Fruit fly (Drosophila melanogaster) whole organism, embryonic: ENCODE measurements around the gene Nmt.
A peak's percentile ranks its signal among the peaks of the same experiment; 100 is the strongest.

Experiments
- Awh ChIP-seq: fragments of 200-800 bp; sonication (Bioruptor generic); IDR thresholded peaks from 2 replicates; pipeline ENCODE4, ENCODE4 v1.3.6; 2022; ENCODE audit warnings: missing biosample characterization, missing genetic modification characterization
- Blimp-1 ChIP-seq: fragments of 200-800 bp; sonication (Bioruptor generic); optimal IDR thresholded peaks from 3 replicates; lab custom pipeline; 2018; ENCODE audit warnings: missing biosample characterization, missing genetic modification characterization, mild to moderate bottlenecking, moderate library complexity, missing genetic modification reagents
- CG10274 ChIP-seq: fragments of 200-800 bp; sonication (Bioruptor generic); optimal IDR thresholded peaks from 3 replicates; lab custom pipeline; 2017; ENCODE audit warnings: missing biosample characterization, mild to moderate bottlenecking, missing genetic modification characterization
- CG10366 ChIP-seq: fragments of 200-800 bp; sonication (Bioruptor generic); IDR thresholded peaks from 2 replicates; pipeline ENCODE4 v1.3.6; 2022; ENCODE audit warnings: missing biosample characterization, missing genetic modification characterization
- CG11456 ChIP-seq: fragments of 200-800 bp; sonication (Bioruptor generic); IDR thresholded peaks from 3 replicates; pipeline ENCODE4 v1.3.6; 2022; ENCODE audit warnings: missing biosample characterization, missing genetic modification characterization
- CG11723 ChIP-seq: fragments of 200-800 bp; sonication (Bioruptor generic); optimal IDR thresholded peaks from 2 replicates; lab custom pipeline; 2017; ENCODE audit warnings: missing biosample characterization, mild to moderate bottlenecking, missing genetic modification characterization
- CG1233 ChIP-seq: fragments of 200-800 bp; sonication (Bioruptor generic); optimal IDR thresholded peaks from 4 replicates; lab custom pipeline; 2018; ENCODE audit warnings: missing biosample characterization, mild to moderate bottlenecking, missing genetic modification characterization
- CG12942 ChIP-seq: fragments of 200-800 bp; sonication (Bioruptor generic); optimal IDR thresholded peaks from 3 replicates; lab custom pipeline; 2016; ENCODE audit warnings: missing biosample characterization, missing genetic modification characterization
- CG13894 ChIP-seq: fragments of 200-800 bp; sonication (Bioruptor generic); optimal IDR thresholded peaks from 3 replicates; lab custom pipeline; 2018; ENCODE audit warnings: missing biosample characterization, mild to moderate bottlenecking, missing genetic modification characterization, moderate library complexity
- CG14710 ChIP-seq: fragments of 200-800 bp; sonication (Bioruptor generic); optimal IDR thresholded peaks from 3 replicates; lab custom pipeline; 2019; ENCODE audit warnings: missing biosample characterization, mild to moderate bottlenecking, missing genetic modification characterization, moderate library complexity
- CG17186 ChIP-seq: fragments of 200-800 bp; sonication (Bioruptor generic); optimal IDR thresholded peaks from 3 replicates; lab custom pipeline; 2017; ENCODE audit warnings: missing biosample characterization, missing genetic modification reagents, missing genetic modification characterization
- CG17328 ChIP-seq: fragments of 200-800 bp; sonication (Bioruptor generic); IDR thresholded peaks from 2 replicates; pipeline ENCODE4 v1.3.6; 2022; ENCODE audit warnings: missing biosample characterization, missing genetic modification characterization
- CG2889 ChIP-seq: fragments of 200-800 bp; sonication (Bioruptor generic); IDR thresholded peaks from 3 replicates; pipeline ENCODE4 v1.3.6; 2022; ENCODE audit warnings: missing biosample characterization, missing genetic modification characterization
- CG30403 ChIP-seq: fragments of 200-800 bp; sonication (Bioruptor generic); optimal IDR thresholded peaks from 3 replicates; lab custom pipeline; 2016; ENCODE audit warnings: missing biosample characterization, missing genetic modification characterization
- CG30431 ChIP-seq: fragments of 200-800 bp; sonication (Bioruptor generic); optimal IDR thresholded peaks from 2 replicates; lab custom pipeline; 2017; ENCODE audit warnings: missing biosample characterization, missing genetic modification characterization
- CG6175 ChIP-seq: fragments of 200-800 bp; sonication (Bioruptor generic); IDR thresholded peaks from 3 replicates; pipeline ENCODE4 v1.3.6; 2022; ENCODE audit warnings: missing biosample characterization, missing genetic modification characterization
- CG7987 ChIP-seq: fragments of 200-800 bp; sonication (Bioruptor generic); optimal IDR thresholded peaks from 2 replicates; lab custom pipeline; 2018; ENCODE audit warnings: missing biosample characterization, mild to moderate bottlenecking, missing genetic modification characterization, moderate library complexity
- CG9876 ChIP-seq: fragments of 200-800 bp; sonication (Bioruptor generic); optimal IDR thresholded peaks from 2 replicates; lab custom pipeline; 2016; ENCODE audit warnings: missing biosample characterization, missing genetic modification characterization
- Camta ChIP-seq: fragments of 200-800 bp; sonication (Bioruptor generic); optimal IDR thresholded peaks from 2 replicates; lab custom pipeline; 2016; ENCODE audit warnings: missing biosample characterization, missing genetic modification characterization
- Dek ChIP-seq: fragments of 200-800 bp; sonication (Bioruptor generic); optimal IDR thresholded peaks from 3 replicates; lab custom pipeline; 2019; ENCODE audit warnings: missing biosample characterization, mild to moderate bottlenecking, missing genetic modification characterization, moderate library complexity
- ERR ChIP-seq: fragments of 200-800 bp; sonication (Bioruptor generic); optimal IDR thresholded peaks from 2 replicates; lab custom pipeline; 2016; ENCODE audit warnings: missing biosample characterization, missing genetic modification characterization
- GATAe ChIP-seq: fragments of 200-800 bp; sonication (Bioruptor generic); conservative IDR thresholded peaks from 2 replicates; pipeline ENCODE4 v1.3.6; 2022; ENCODE audit warnings: missing biosample characterization, missing genetic modification characterization
- Gsc ChIP-seq: fragments of 200-800 bp; sonication (Bioruptor generic); IDR thresholded peaks from 2 replicates; pipeline ENCODE4 v1.3.6; 2022; ENCODE audit warnings: missing biosample characterization, missing genetic modification characterization
- Hmr ChIP-seq: fragments of 200-800 bp; sonication (Bioruptor generic); optimal IDR thresholded peaks from 3 replicates; lab custom pipeline; 2017; ENCODE audit warnings: mild to moderate bottlenecking, missing biosample characterization, missing genetic modification reagents, missing genetic modification characterization
- Hr3 ChIP-seq: fragments of 200-800 bp; sonication (Bioruptor generic); optimal IDR thresholded peaks from 3 replicates; lab custom pipeline; 2016; ENCODE audit warnings: missing biosample characterization, missing genetic modification characterization
- Kr ChIP-seq: fragments of 200-800 bp; sonication (Bioruptor generic); optimal IDR thresholded peaks from 2 replicates; lab custom pipeline; 2017; ENCODE audit warnings: missing biosample characterization, mild to moderate bottlenecking, missing genetic modification characterization
- Lhr ChIP-seq: fragments of 200-800 bp; sonication (Bioruptor generic); optimal IDR thresholded peaks from 3 replicates; lab custom pipeline; 2017; ENCODE audit warnings: mild to moderate bottlenecking, missing biosample characterization, missing genetic modification reagents, missing genetic modification characterization
- MTF-1 ChIP-seq: fragments of 200-800 bp; sonication (Bioruptor generic); optimal IDR thresholded peaks from 2 replicates; lab custom pipeline; 2018; ENCODE audit warnings: missing biosample characterization, mild to moderate bottlenecking, missing genetic modification characterization, borderline replicate concordance
- NK7.1 ChIP-seq: fragments of 200-800 bp; sonication (Bioruptor generic); optimal IDR thresholded peaks from 3 replicates; lab custom pipeline; 2016; ENCODE audit warnings: missing biosample characterization, missing genetic modification characterization
- NfI ChIP-seq: fragments of 200-800 bp; sonication (Bioruptor generic); optimal IDR thresholded peaks from 3 replicates; lab custom pipeline; 2018; ENCODE audit warnings: missing biosample characterization, mild to moderate bottlenecking, missing genetic modification characterization, moderate library complexity
- Ravus ChIP-seq: fragments of 200-800 bp; sonication (Bioruptor generic); IDR thresholded peaks from 2 replicates; pipeline ENCODE4 v1.3.6; 2022; ENCODE audit warnings: missing biosample characterization, missing genetic modification characterization
- Sin3A ChIP-seq: fragments of >200 bp; optimal IDR thresholded peaks from 2 replicates; lab custom pipeline; 2018
- Xrp1 ChIP-seq: fragments of 200-800 bp; sonication (Bioruptor generic); IDR thresholded peaks from 2 replicates; pipeline ENCODE4 v1.3.6; 2022; ENCODE audit warnings: missing biosample characterization, missing genetic modification characterization
- ap ChIP-seq: fragments of 200-800 bp; sonication (Bioruptor generic); IDR thresholded peaks from 2 replicates; pipeline ENCODE4 v1.3.6; 2022; ENCODE audit warnings: missing biosample characterization, missing genetic modification characterization
- caup ChIP-seq: fragments of 200-800 bp; sonication (Bioruptor generic); optimal IDR thresholded peaks from 3 replicates; lab custom pipeline; 2017; ENCODE audit warnings: missing biosample characterization, mild to moderate bottlenecking, missing genetic modification characterization, moderate library complexity; ENCODE audit not compliant: severe bottlenecking
- chinmo ChIP-seq: fragments of 200-800 bp; sonication (Bioruptor generic); IDR thresholded peaks from 4 replicates; pipeline ENCODE4 v1.3.6; 2022; ENCODE audit warnings: missing biosample characterization, missing genetic modification characterization; ENCODE audit not compliant: partially characterized antibody
- corto ChIP-seq: fragments of 200-800 bp; sonication (Bioruptor generic); optimal IDR thresholded peaks from 2 replicates; lab custom pipeline; 2016; ENCODE audit warnings: missing biosample characterization, mild to moderate bottlenecking, missing genetic modification characterization, moderate library complexity
- cwo ChIP-seq: fragments of 200-800 bp; sonication (Bioruptor generic); optimal IDR thresholded peaks from 3 replicates; lab custom pipeline; 2017; ENCODE audit warnings: missing biosample characterization, missing genetic modification characterization, mild to moderate bottlenecking, moderate library complexity, missing genetic modification reagents
- dimm ChIP-seq: fragments of 200-800 bp; sonication (Bioruptor generic); IDR thresholded peaks from 2 replicates; pipeline ENCODE4 v1.3.6; 2022; ENCODE audit warnings: missing biosample characterization, missing genetic modification characterization
- gt ChIP-seq: fragments of 200-800 bp; sonication (Bioruptor generic); IDR thresholded peaks from 2 replicates; pipeline ENCODE4 v1.3.6; 2022; ENCODE audit warnings: missing biosample characterization, missing genetic modification characterization
- ind ChIP-seq: fragments of 200-800 bp; sonication (Bioruptor generic); optimal IDR thresholded peaks from 3 replicates; lab custom pipeline; 2016; ENCODE audit warnings: missing biosample characterization, missing genetic modification characterization
- kah ChIP-seq: fragments of 200-800 bp; sonication (Bioruptor generic); optimal IDR thresholded peaks from 2 replicates; lab custom pipeline; 2018; ENCODE audit warnings: missing biosample characterization, mild to moderate bottlenecking, missing genetic modification characterization
- pb ChIP-seq: fragments of 200-800 bp; sonication (Bioruptor generic); optimal IDR thresholded peaks from 3 replicates; lab custom pipeline; 2016; ENCODE audit warnings: missing biosample characterization, missing genetic modification characterization
- pita ChIP-seq: fragments of 200-800 bp; sonication (Bioruptor generic); optimal IDR thresholded peaks from 2 replicates; lab custom pipeline; 2017; ENCODE audit warnings: missing biosample characterization, mild to moderate bottlenecking, missing genetic modification characterization
- run ChIP-seq: fragments of 200-800 bp; sonication (Bioruptor generic); optimal IDR thresholded peaks from 3 replicates; lab custom pipeline; 2018; ENCODE audit warnings: missing biosample characterization, mild to moderate bottlenecking, missing genetic modification characterization
- salm ChIP-seq: fragments of 200-800 bp; sonication (Bioruptor generic); optimal IDR thresholded peaks from 2 replicates; lab custom pipeline; 2018; ENCODE audit warnings: missing biosample characterization, mild to moderate bottlenecking, missing genetic modification characterization
- sd ChIP-seq: fragments of 200-800 bp; sonication (Bioruptor generic); optimal IDR thresholded peaks from 3 replicates; lab custom pipeline; 2018; ENCODE audit warnings: missing biosample characterization, mild to moderate bottlenecking, missing genetic modification characterization, moderate library complexity
- trem ChIP-seq: fragments of 200-800 bp; optimal IDR thresholded peaks from 3 replicates; lab custom pipeline; 2019; ENCODE audit warnings: missing biosample characterization, mild to moderate bottlenecking, missing genetic modification characterization, moderate library complexity
- twi ChIP-seq: fragments of 200-800 bp; optimal IDR thresholded peaks from 2 replicates; lab custom pipeline; 2019; ENCODE audit warnings: missing biosample characterization, mild to moderate bottlenecking, missing genetic modification characterization, moderate library complexity
- zfh2 ChIP-seq: fragments of 200-800 bp; sonication (Bioruptor generic); optimal IDR thresholded peaks from 2 replicates; lab custom pipeline; 2016; ENCODE audit warnings: missing biosample characterization, missing genetic modification characterization

The Nmt gene

dm6 chr3L:8127712-8128210 is 50.5 kb downstream of the Nmt start, which contains the start of the genes Cds and Uba2 (continued):
- TF ChIP-seq Ravus (GFP tag; lab: Robert Waterston, UW): peak; percentile 66
- no peak for TF ChIP-seq Hmr (GFP tag; lab: Kevin White, UChicago)
- TF ChIP-seq Hr3 (GFP tag; lab: Kevin White, UChicago): peak; percentile 95
- peak; percentile 86 for TF ChIP-seq CG1233 (GFP tag; lab: Kevin White, UChicago)
- TF ChIP-seq CG30431 (GFP tag; lab: Kevin White, UChicago): peak; percentile 81
- peak; percentile 96 for TF ChIP-seq CG30403
- TF ChIP-seq Sin3A (lab: Kevin White, UChicago): peak; percentile 74
- peak; percentile 62; the same call in 1 of the 2 replicates for TF ChIP-seq Gsc
- TF ChIP-seq corto (GFP tag; lab: Kevin White, UChicago): peak; percentile 79
- TF ChIP-seq Camta: peak; percentile 64
- peak; percentile 66 for TF ChIP-seq CG10274
- TF ChIP-seq Dek (tag; lab: Kevin White, UChicago): peak; percentile 94
- peak; percentile 85 for TF ChIP-seq trem (tag; lab: Kevin White, UChicago)
- TF ChIP-seq ap (GFP tag; lab: Robert Waterston, UW): peak; percentile 77
- TF ChIP-seq pb: peak; percentile 48
- peak; percentile 87 for TF ChIP-seq Blimp-1
- peak; percentile 96 for TF ChIP-seq ind (GFP tag; lab: Kevin White, UChicago)
- peak; percentile 87 for TF ChIP-seq CG11723 (GFP tag; lab: Kevin White, UChicago)
- peak; percentile 52 for TF ChIP-seq MTF-1
- TF ChIP-seq Kr (GFP tag; lab: Kevin White, UChicago): no peak
- no peak for TF ChIP-seq pita (GFP tag; lab: Kevin White, UChicago)
- TF ChIP-seq gt (GFP tag; lab: Robert Waterston, UW): peak; percentile 62; the same call in 1 of the 2 replicates
- TF ChIP-seq ERR (GFP tag; lab: Kevin White, UChicago): no peak
- TF ChIP-seq sd (tag; lab: Kevin White, UChicago): no peak
- peak; percentile 94 for TF ChIP-seq CG12942 (GFP tag; lab: Kevin White, UChicago)
- peak; percentile 95 for TF ChIP-seq CG14710 (tag; lab: Kevin White, UChicago)
- TF ChIP-seq CG11456: peak; percentile 91
- TF ChIP-seq Xrp1: peak; percentile 90
- TF ChIP-seq chinmo (GFP tag; lab: Robert Waterston, UW): no peak
- peak; percentile 63 for TF ChIP-seq dimm
- TF ChIP-seq zfh2 (GFP tag; lab: Kevin White, UChicago): peak; percentile 90
- TF ChIP-seq CG17186: peak; percentile 79
- peak; percentile 10 for TF ChIP-seq NK7.1 (GFP tag; lab: Kevin White, UChicago)
- peak; percentile 83 for TF ChIP-seq Lhr
- peak; percentile 44 for TF ChIP-seq kah (GFP tag; lab: Kevin White, UChicago)
- peak; percentile 80 for TF ChIP-seq salm (tag; lab: Kevin White, UChicago)
- peak; percentile 58 for TF ChIP-seq CG9876 (GFP tag; lab: Kevin White, UChicago)
- peak; percentile 77 for TF ChIP-seq CG6175 (GFP tag; lab: Robert Waterston, UW)
- TF ChIP-seq NfI (GFP tag; lab: Kevin White, UChicago): peak; percentile 95
- peak; percentile 95 for TF ChIP-seq CG13894 (tag; lab: Kevin White, UChicago)
- TF ChIP-seq run: peak; percentile 62
- peak; percentile 84 for TF ChIP-seq CG7987 (GFP tag; lab: Kevin White, UChicago)
- TF ChIP-seq Awh: peak; percentile 53; the same call in 1 of the 2 replicates
- TF ChIP-seq caup: peak; percentile 95
- peak; percentile 85 for TF ChIP-seq CG10366 (GFP tag; lab: Robert Waterston, UW)
- TF ChIP-seq cwo (GFP tag; lab: Kevin White, UChicago): peak; percentile 83
- TF ChIP-seq twi: peak; percentile 82
- peak; percentile 84 for TF ChIP-seq CG17328 (GFP tag; lab: Robert Waterston, UW)
- peak; percentile 89; the same call in 1 of the 2 replicates for TF ChIP-seq GATAe
- TF ChIP-seq CG2889 (GFP tag; lab: Robert Waterston, UW): peak; percentile 81
